Fruit fly (Drosophila melanogaster): ENCODE results near the gene CG31269.

CG31269 gene

dm6 chr3R:17077968-17078417, 48.9 kb upstream of the CG31269 start (continued):
- TF ChIP-seq Ptx1 (GFP tag; IDR thresholded peaks at IDR 0.05) = no peak
- no peak for TF ChIP-seq Six4 (GFP tag; optimal IDR thresholded peaks at IDR 0.05)
- TF ChIP-seq crp (GFP tag; optimal IDR thresholded peaks at IDR 0.05) = peak in 1 of 2 experiments; percentile 51
- TF ChIP-seq Abd-B (GFP tag; optimal IDR thresholded peaks at IDR 0.05) = no peak
- TF ChIP-seq sug (tag; optimal IDR thresholded peaks at IDR 0.05) = peak; percentile 90
- peak; percentile 71; the same call in 1 of the 3 replicates for TF ChIP-seq CG2199 (GFP tag; IDR thresholded peaks at IDR 0.05)
- TF ChIP-seq cg (GFP tag; optimal IDR thresholded peaks at IDR 0.05) = peak; percentile 84
- no peak for TF ChIP-seq gcm2 (GFP tag; optimal IDR thresholded peaks at IDR 0.05)
- no peak for TF ChIP-seq z (GFP tag; IDR thresholded peaks at IDR 0.05)
- TF ChIP-seq lab (GFP tag; optimal IDR thresholded peaks at IDR 0.05) = peak; percentile 64
- TF ChIP-seq ham (GFP tag; IDR thresholded peaks at IDR 0.05) = no peak
- TF ChIP-seq CG2712 (tag; optimal IDR thresholded peaks at IDR 0.05) = no peak
- peak; percentile 62 for TF ChIP-seq HmgZ (tag; optimal IDR thresholded peaks at IDR 0.05)
- TF ChIP-seq GATAe (GFP tag; conservative IDR thresholded peaks at IDR 0.05) = peak; percentile 95
- TF ChIP-seq CG13624 (GFP tag; optimal IDR thresholded peaks at IDR 0.05) = peak; percentile 27
- 0 out of 3 replicates have a peak, but pooled peaks have one; percentile 18 for TF ChIP-seq knrl (GFP tag; IDR thresholded peaks at IDR 0.05; ENCODE audit: partially characterized antibody)
- TF ChIP-seq lov (optimal IDR thresholded peaks at IDR 0.05) = no peak
- TF ChIP-seq lov (GFP tag; IDR thresholded peaks at IDR 0.05) = 0 out of 3 replicates have a peak, but pooled peaks have one; percentile 18
- TF ChIP-seq sr (GFP tag; IDR thresholded peaks at IDR 0.05) = peak; percentile 42; the same call in 1 of the 3 replicates
- peak; percentile 38; the same call in 1 of the 2 replicates for TF ChIP-seq vvl (GFP tag; IDR thresholded peaks at IDR 0.05)
- peak; percentile 24; the same call in 1 of the 2 replicates for TF ChIP-seq Scr (GFP tag; IDR thresholded peaks at IDR 0.05; ENCODE audit: partially characterized antibody)
- TF ChIP-seq CG17612 (GFP tag; IDR thresholded peaks at IDR 0.05) = no peak
- TF ChIP-seq seq (GFP tag; IDR thresholded peaks at IDR 0.05) = peak; percentile 29; the same call in 1 of the 2 replicates
- TF ChIP-seq CG10654 (GFP tag; optimal IDR thresholded peaks at IDR 0.05) = no peak
- TF ChIP-seq Dip2 (GFP tag; IDR thresholded peaks at IDR 0.05) = no peak
- TF ChIP-seq kah (GFP tag; optimal IDR thresholded peaks at IDR 0.05) = no peak
- TF ChIP-seq twi (tag; optimal IDR thresholded peaks at IDR 0.05) = peak; percentile 84
- TF ChIP-seq Taf1 (GFP tag; IDR thresholded peaks at IDR 0.05) = no peak
- TF ChIP-seq CG13894 (tag; optimal IDR thresholded peaks at IDR 0.05) = peak; percentile 70
- no peak for TF ChIP-seq Hey (tag; optimal IDR thresholded peaks at IDR 0.05)
- TF ChIP-seq CG10543 (GFP tag; optimal IDR thresholded peaks at IDR 0.05) = peak; percentile 91
- TF ChIP-seq jigr1 (GFP tag; IDR thresholded peaks at IDR 0.05) = no peak
- TF ChIP-seq NfI (GFP tag; optimal IDR thresholded peaks at IDR 0.05) = no peak
- peak; percentile 39; the same call in 1 of the 3 replicates for TF ChIP-seq Dbx (GFP tag; IDR thresholded peaks at IDR 0.05)

- TF ChIP-seq CG11456 (GFP tag; IDR thresholded peaks at IDR 0.05) = no peak
- peak; percentile 33 for TF ChIP-seq her (GFP tag; optimal IDR thresholded peaks at IDR 0.05)
- TF ChIP-seq Opbp (GFP tag; IDR thresholded peaks at IDR 0.05; ENCODE audit: partially characterized antibody) = no peak
- TF ChIP-seq CG12219 (GFP tag; optimal IDR thresholded peaks at IDR 0.05) = peak; percentile 67
- peak; percentile 46 for TF ChIP-seq cwo (GFP tag; optimal IDR thresholded peaks at IDR 0.05)
- peak; percentile 20 for TF ChIP-seq CG1233 (GFP tag; optimal IDR thresholded peaks at IDR 0.05)
- peak; percentile 51; the same call in 1 of the 2 replicates for TF ChIP-seq chm (GFP tag; IDR thresholded peaks at IDR 0.05)
- no peak for TF ChIP-seq CG17359 (tag; optimal IDR thresholded peaks at IDR 0.05)
- no peak for TF ChIP-seq NC2α (GFP tag; optimal IDR thresholded peaks at IDR 0.05)
- TF ChIP-seq ftz-f1 (GFP tag; optimal IDR thresholded peaks at IDR 0.05) = peak; percentile 56
- no peak for TF ChIP-seq CG2129 (GFP tag; IDR thresholded peaks at IDR 0.05; ENCODE audit: partially characterized antibody)
- TF ChIP-seq sc (optimal IDR thresholded peaks at IDR 0.05) = no peak
- no peak for TF ChIP-seq sc (GFP tag; optimal IDR thresholded peaks at IDR 0.05)
- peak; percentile 20 for TF ChIP-seq CG15601 (tag; optimal IDR thresholded peaks at IDR 0.05)
- TF ChIP-seq CG4707 (GFP tag; optimal IDR thresholded peaks at IDR 0.05) = peak; percentile 46
- TF ChIP-seq fd102C (GFP tag; optimal IDR thresholded peaks at IDR 0.05) = peak; percentile 62
These were observed 47.7 kb upstream of the CG31269 start for dm6 chr3R:17078961-17079858.

All from whole organism, embryonic.